Fruit fly (Drosophila melanogaster) whole organism, pupa: Measurements from ENCODE around the gene CG45489.
"Not testable (repeated sequence)": the region's sequence is repeated elsewhere in the genome, so short reads cannot be mapped to it uniquely, and the experiment has no call there.

Experiments used
- CG10348 ChIP-seq: fragments of 200-800 bp; sonication (Bioruptor generic); IDR thresholded peaks from 2 replicates; pipeline ENCODE4 v1.3.6; 2022; ENCODE audit warnings: missing biosample characterization, missing genetic modification characterization
- CG12605 ChIP-seq: fragments of 200-800 bp; sonication (Bioruptor generic); IDR thresholded peaks from 2 replicates; pipeline ENCODE4 v1.3.6; 2022; ENCODE audit warnings: missing biosample characterization, missing genetic modification characterization
- CG13204 ChIP-seq: fragments of 200-800 bp; sonication (Bioruptor generic); optimal IDR thresholded peaks from 2 replicates; lab custom pipeline; 2018; ENCODE audit warnings: missing biosample characterization, mild to moderate bottlenecking, missing genetic modification characterization, moderate library complexity
- CG15710 ChIP-seq: fragments of 200-800 bp; sonication (Bioruptor generic); optimal IDR thresholded peaks from 2 replicates; lab custom pipeline; 2018; ENCODE audit warnings: missing biosample characterization, mild to moderate bottlenecking, missing genetic modification characterization, moderate library complexity
- CG17806 ChIP-seq: fragments of 200-800 bp; sonication (Bioruptor generic); optimal IDR thresholded peaks from 2 replicates; lab custom pipeline; 2018; ENCODE audit warnings: missing biosample characterization, mild to moderate bottlenecking, missing genetic modification characterization, moderate library complexity
- CG32121 ChIP-seq: fragments of 200-800 bp; sonication (Bioruptor generic); IDR thresholded peaks from 2 replicates; pipeline ENCODE4 v1.3.6; 2022; ENCODE audit warnings: missing biosample characterization, missing genetic modification characterization
- CG4496 ChIP-seq: fragments of 200-800 bp; sonication (Bioruptor generic); IDR thresholded peaks from 3 replicates; pipeline ENCODE4 v1.3.6; 2022; ENCODE audit warnings: missing biosample characterization, missing genetic modification characterization
- CG8159 ChIP-seq: fragments of 200-800 bp; sonication (Bioruptor generic); optimal IDR thresholded peaks from 3 replicates; lab custom pipeline; 2018; ENCODE audit warnings: missing biosample characterization, mild to moderate bottlenecking, missing genetic modification characterization, moderate library complexity
- CG8301 ChIP-seq: fragments of 200-800 bp; sonication (Bioruptor generic); optimal IDR thresholded peaks from 2 replicates; lab custom pipeline; 2018; ENCODE audit warnings: missing biosample characterization, mild to moderate bottlenecking, missing genetic modification characterization
- CG9948 ChIP-seq: fragments of 200-800 bp; sonication (Bioruptor generic); optimal IDR thresholded peaks from 2 replicates; lab custom pipeline; 2018; ENCODE audit warnings: missing biosample characterization, mild to moderate bottlenecking, missing genetic modification characterization, moderate library complexity
- D1 ChIP-seq: fragments of 200-800 bp; sonication (Bioruptor generic); optimal IDR thresholded peaks from 2 replicates; lab custom pipeline; 2018; ENCODE audit warnings: missing biosample characterization, mild to moderate bottlenecking, missing genetic modification characterization, moderate library complexity
- EcR ChIP-seq: fragments of 200-800 bp; sonication (Bioruptor generic); optimal IDR thresholded peaks from 3 replicates; lab custom pipeline; 2019; ENCODE audit warnings: missing biosample characterization, missing genetic modification characterization, mild to moderate bottlenecking, moderate library complexity, missing genetic modification reagents
- Ets98B ChIP-seq: fragments of 200-800 bp; sonication (Bioruptor generic); IDR thresholded peaks from 2 replicates; pipeline ENCODE4 v1.3.6; 2022; ENCODE audit warnings: missing biosample characterization, missing genetic modification characterization
- Pif1A ChIP-seq: fragments of 200-800 bp; sonication (Bioruptor generic); optimal IDR thresholded peaks from 3 replicates; lab custom pipeline; 2016; ENCODE audit warnings: missing biosample characterization, missing genetic modification characterization
- Pif1B ChIP-seq: fragments of 200-800 bp; sonication (Bioruptor generic); optimal IDR thresholded peaks from 3 replicates; lab custom pipeline; 2016; ENCODE audit warnings: missing biosample characterization, missing genetic modification characterization
- Snoo ChIP-seq: fragments of 200-800 bp; sonication (Bioruptor generic); optimal IDR thresholded peaks from 3 replicates; lab custom pipeline; 2017; ENCODE audit warnings: missing biosample characterization, mild to moderate bottlenecking, missing genetic modification characterization, inconsistent platforms
- fd96Ca ChIP-seq: fragments of 200-800 bp; sonication (Bioruptor generic); IDR thresholded peaks from 3 replicates; pipeline ENCODE4 v1.3.6; 2022; ENCODE audit warnings: missing biosample characterization, missing genetic modification characterization
- rn ChIP-seq: fragments of 200-800 bp; sonication (Bioruptor generic); IDR thresholded peaks from 2 replicates; pipeline ENCODE4 v1.3.6; 2022; ENCODE audit warnings: missing biosample characterization, missing genetic modification characterization

Gene CG45489

dm6 chrX:19944047-19944446 lies 15.1 kb upstream of the CG45489 start, which contains the start of gene CG45492:
TSS of gene CG45492 (minus strand) at chrX:19944147.
- TF ChIP-seq EcR (GFP tag; lab: Kevin White, UChicago); CG10348 (GFP tag; lab: Robert Waterston, UW); CG8301: not testable (repeated sequence)

- not testable (repeated sequence) for TF ChIP-seq CG32121 (GFP tag; lab: Robert Waterston, UW); Ets98B (GFP tag; lab: Robert Waterston, UW); CG9948 (tag; lab: Kevin White, UChicago)
Observed at dm6 chrX:19938894-19939293, 9.9 kb upstream of the CG45489 start, which contains the start of gene CG45491. TSS of gene CG45491 (minus strand) at chrX:19938994.

dm6 chrX:19934194-19934593 lies 5.2 kb upstream of the CG45489 start, which contains the start of gene CG45490:
TSS of gene CG45490 (minus strand) at chrX:19934294.
- TF ChIP-seq CG32121 (GFP tag; lab: Robert Waterston, UW); CG17806 (tag; lab: Kevin White, UChicago); CG15710 (tag; lab: Kevin White, UChicago): not testable (repeated sequence)

- TF ChIP-seq CG17806 (tag; lab: Kevin White, UChicago); CG32121 (GFP tag; lab: Robert Waterston, UW); Pif1A (GFP tag; lab: Kevin White, UChicago): not testable (repeated sequence)
Observed at dm6 chrX:19920335-19920734, 8.6 kb downstream of the CG45489 start, which contains the start of gene CG45488. TSS of gene CG45488 (minus strand) at chrX:19920435.

dm6 chrX:19915181-19915580 lies 13.8 kb downstream of the CG45489 start, which contains the start of gene CG45487:
TSS of gene CG45487 (minus strand) at chrX:19915281.
- not testable (repeated sequence) for TF ChIP-seq fd96Ca (GFP tag; lab: Robert Waterston, UW); CG4496 (GFP tag; lab: Robert Waterston, UW); CG9948 (tag; lab: Kevin White, UChicago)

- TF ChIP-seq CG13204; CG4496 (GFP tag; lab: Robert Waterston, UW); Pif1B (GFP tag; lab: Kevin White, UChicago): not testable (repeated sequence)
- TF ChIP-seq, all 21 proteins: peak for 0; not testable (repeated sequence) for 21
Observed at dm6 chrX:19910017-19910416, 19.0 kb downstream of the CG45489 start, which contains the start of gene CG45486. TSS of gene CG45486 (minus strand) at chrX:19910117.

dm6 chrX:19899978-19900377 lies 29.0 kb downstream of the CG45489 start:
- TF ChIP-seq Pif1B (GFP tag; lab: Kevin White, UChicago) = no peak
- TF ChIP-seq CG4496 (GFP tag; lab: Robert Waterston, UW) = no peak
- no peak for TF ChIP-seq rn
- TF ChIP-seq EcR (GFP tag; lab: Kevin White, UChicago) = no peak
- TF ChIP-seq fd96Ca (GFP tag; lab: Robert Waterston, UW) = no peak
- TF ChIP-seq CG17806 (tag; lab: Kevin White, UChicago) = no peak
- TF ChIP-seq D1 = no peak
- no peak for TF ChIP-seq CG15710 (tag; lab: Kevin White, UChicago)
- no peak for TF ChIP-seq CG8159 (tag; lab: Kevin White, UChicago)
- TF ChIP-seq CG12605 (GFP tag; lab: Robert Waterston, UW) = no peak
- no peak for TF ChIP-seq CG13204
- TF ChIP-seq CG8301 = no peak
- TF ChIP-seq CG32121 (GFP tag; lab: Robert Waterston, UW) = no peak
- TF ChIP-seq Snoo (tag; lab: Kevin White, UChicago) = no peak
- TF ChIP-seq CG10348 (GFP tag; lab: Robert Waterston, UW) = no peak
- TF ChIP-seq Ets98B (GFP tag; lab: Robert Waterston, UW) = no peak

dm6 chrX:19897991-19898473 lies 30.9 kb downstream of the CG45489 start:
- TF ChIP-seq EcR (GFP tag; lab: Kevin White, UChicago) (peak; percentile 2), CG12605 (GFP tag; lab: Robert Waterston, UW) (no peak), CG17806 (tag; lab: Kevin White, UChicago) (no peak)
